Worm (Caenorhabditis elegans): ENCODE measurements around the gene srx-6.

The srx-6 gene

DNA sequence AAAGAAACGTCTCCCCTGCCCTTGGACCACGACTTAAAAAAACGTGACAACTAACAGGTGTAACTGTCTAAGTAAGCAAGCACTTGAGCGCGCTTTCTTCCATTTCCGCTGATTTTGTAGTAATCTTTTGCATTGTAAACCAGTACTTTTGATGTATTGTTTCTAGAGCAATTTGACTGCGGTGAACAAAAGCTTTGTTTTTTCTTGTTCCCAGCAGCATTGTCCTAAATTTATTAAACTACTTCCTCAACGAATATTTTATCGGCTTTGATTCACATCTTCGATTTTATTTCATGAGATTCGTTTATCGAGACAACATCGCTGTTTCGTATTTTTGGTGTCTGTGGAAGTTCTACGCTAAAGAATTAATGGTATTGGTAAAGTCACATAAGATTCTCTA is 24.4 kb downstream of the srx-6 start, which contains the start of gene C13A2.1:
Gene C13A2.1, plus strand, starts transcription at position 301 of the 400 bp plus-strand sequence.
- TF ChIP-seq sox-2 (GFP tag; IDR thresholded peaks at IDR 0.05) (no peak), ahr-1 (tag; optimal IDR thresholded peaks at IDR 0.05) (no peak), ref-2 (tag; optimal IDR thresholded peaks at IDR 0.05) (no peak)

DNA sequence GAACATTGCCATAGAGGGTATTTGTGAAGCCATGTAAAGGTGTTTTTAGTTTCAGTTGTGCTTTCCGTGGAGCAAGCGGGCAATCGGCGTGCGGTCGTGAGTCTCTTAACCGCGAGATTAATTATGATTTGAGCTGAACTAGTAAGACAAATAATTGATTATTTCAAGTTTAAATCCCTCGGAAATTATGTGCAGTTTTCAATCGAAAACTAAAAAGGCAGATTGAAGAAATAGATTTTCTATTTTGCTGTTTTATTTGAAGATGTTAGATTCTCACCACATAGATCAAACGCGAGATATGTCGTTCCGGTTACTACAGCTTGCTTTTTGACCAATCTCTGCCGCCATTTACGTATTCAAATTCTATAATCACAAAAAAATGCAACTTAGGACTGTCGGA is 31.1 kb downstream of the srx-6 start, which contains the start of gene C13A2.3:
Gene C13A2.3, plus strand, starts transcription at position 301 of the 400 bp plus-strand sequence.
- TF ChIP-seq unc-3 (GFP tag; conservative IDR thresholded peaks at IDR 0.05) (no peak), unc-3 (tag; optimal IDR thresholded peaks at IDR 0.05) (no peak), ceh-19 (GFP tag; optimal IDR thresholded peaks at IDR 0.05) (no peak), zip-5 (tag; optimal IDR thresholded peaks at IDR 0.05) (no peak), odd-2 (tag; optimal IDR thresholded peaks at IDR 0.05) (no peak), ama-1 (optimal IDR thresholded peaks at IDR 0.05) (no peak), K09A11.1 (tag; optimal IDR thresholded peaks at IDR 0.05; ENCODE audit: insufficient read depth) (no peak), ahr-1 (tag; optimal IDR thresholded peaks at IDR 0.05) (no peak), tbx-2 (tag; optimal IDR thresholded peaks at IDR 0.05) (no peak), hlh-15 (tag; optimal IDR thresholded peaks at IDR 0.05) (no peak), nhr-232 (tag; optimal IDR thresholded peaks at IDR 0.05) (no peak), ceh-45 (GFP tag; IDR thresholded peaks at IDR 0.05) (no peak), fax-1 (tag; optimal IDR thresholded peaks at IDR 0.05) (no peak)

DNA sequence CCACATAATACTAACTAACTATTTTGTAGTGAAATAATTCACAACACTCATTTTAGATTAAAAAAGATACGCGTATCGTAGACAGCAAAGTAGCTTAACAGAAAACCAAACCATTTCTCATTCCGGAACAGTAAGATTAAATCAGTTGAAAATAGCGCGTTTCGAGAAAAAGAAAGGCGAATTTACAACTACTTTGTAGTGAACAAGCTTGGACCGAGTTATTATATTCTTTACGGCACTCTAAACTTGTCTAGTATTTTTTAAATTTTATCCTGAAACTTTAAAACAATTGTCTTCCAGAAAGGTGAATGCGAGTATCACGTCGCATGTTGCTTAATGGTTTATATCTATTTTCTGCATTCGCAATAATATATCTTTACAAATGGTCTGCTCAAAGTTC is 34.0 kb downstream of the srx-6 start, which contains the start of gene C13A2.4:
Gene C13A2.4, plus strand, starts transcription at position 301 of the 400 bp plus-strand sequence.
- TF ChIP-seq hlh-6 (tag; optimal IDR thresholded peaks at IDR 0.05) (no peak), K09A11.1 (tag; optimal IDR thresholded peaks at IDR 0.05; ENCODE audit: insufficient read depth) (no peak), nhr-11 (tag; optimal IDR thresholded peaks at IDR 0.05) (no peak), lim-6 (tag; optimal IDR thresholded peaks at IDR 0.05) (no peak), ceh-14 (tag; optimal IDR thresholded peaks at IDR 0.05) (no peak)

DNA sequence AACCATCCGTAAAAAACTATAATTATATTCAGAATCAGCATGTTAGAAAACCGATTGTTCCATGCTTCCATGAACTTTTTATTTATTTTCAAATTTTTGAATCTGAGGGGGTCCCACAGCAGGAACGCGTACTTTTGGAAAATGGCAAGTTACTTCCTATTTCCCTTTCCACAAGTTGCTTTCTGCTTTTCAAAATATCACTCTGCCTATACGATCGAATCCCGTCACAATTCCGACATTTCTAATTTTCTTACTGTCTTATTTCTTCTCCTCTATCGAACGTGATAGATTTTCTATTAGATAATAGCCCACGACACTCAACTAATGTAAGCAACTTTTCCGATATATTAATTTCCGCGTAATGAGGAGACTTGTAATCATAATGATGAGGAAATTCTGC is 37.6 kb downstream of the srx-6 start, which contains the start of gene C13A2.5:
Gene C13A2.5, plus strand, starts transcription at position 301 of the 400 bp plus-strand sequence.
- TF ChIP-seq T23F11.4 (GFP tag; optimal IDR thresholded peaks at IDR 0.05) (no peak), gmeb-2 (tag; optimal IDR thresholded peaks at IDR 0.05) (no peak), K09A11.1 (tag; optimal IDR thresholded peaks at IDR 0.05; ENCODE audit: insufficient read depth) (no peak), pag-3 (tag; optimal IDR thresholded peaks at IDR 0.05; ENCODE audit: borderline replicate concordance) (no peak), dve-1 (tag; optimal IDR thresholded peaks at IDR 0.05) (no peak), ceh-48 (tag; optimal IDR thresholded peaks at IDR 0.05) (no peak), C38D4.7 (GFP tag; optimal IDR thresholded peaks at IDR 0.05) (no peak), eyg-1 (tag; optimal IDR thresholded peaks at IDR 0.05) (no peak), nhr-232 (tag; optimal IDR thresholded peaks at IDR 0.05) (no peak), ceh-2 (tag; optimal IDR thresholded peaks at IDR 0.05) (no peak), ahr-1 (tag; optimal IDR thresholded peaks at IDR 0.05) (no peak), ceh-30 (tag; optimal IDR thresholded peaks at IDR 0.05) (no peak), fkh-10 (GFP tag; optimal IDR thresholded peaks at IDR 0.05) (no peak), nfya-1 (tag; optimal IDR thresholded peaks at IDR 0.05) (no peak), odd-2 (tag; optimal IDR thresholded peaks at IDR 0.05) (no peak), hlh-6 (tag; optimal IDR thresholded peaks at IDR 0.05) (no peak)

DNA sequence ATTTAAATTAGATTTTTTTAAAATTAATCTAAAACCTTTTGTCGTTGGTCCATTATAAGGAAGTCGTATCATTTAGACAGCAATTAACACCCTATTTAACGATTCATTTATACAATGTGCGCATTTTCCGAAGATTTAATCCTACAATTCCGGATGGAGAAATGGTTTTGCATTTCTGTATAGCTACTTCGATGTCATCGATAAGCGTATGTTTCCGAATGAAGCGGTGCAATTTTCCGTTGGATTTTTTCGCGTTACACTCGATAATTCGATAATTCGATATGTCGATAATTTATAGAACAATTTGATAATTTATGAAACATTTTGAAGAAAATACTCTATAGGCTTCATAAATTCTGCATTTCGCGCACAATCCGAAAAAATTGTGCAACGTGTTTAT is 38.1 kb downstream of the srx-6 start, which contains the start of gene C13A2.10:
Gene C13A2.10, minus strand, starts transcription at position 101 of the 400 bp plus-strand sequence.
- TF ChIP-seq che-1 (tag; optimal IDR thresholded peaks at IDR 0.05) (no peak), unc-86 (tag; optimal IDR thresholded peaks at IDR 0.05) (no peak), ceh-2 (tag; optimal IDR thresholded peaks at IDR 0.05) (no peak), gmeb-2 (tag; optimal IDR thresholded peaks at IDR 0.05) (no peak), mec-3 (tag; optimal IDR thresholded peaks at IDR 0.05; ENCODE audit: borderline replicate concordance) (no peak), nhr-232 (tag; optimal IDR thresholded peaks at IDR 0.05) (no peak), ref-2 (tag; optimal IDR thresholded peaks at IDR 0.05) (no peak), sox-2 (GFP tag; IDR thresholded peaks at IDR 0.05) (no peak), hlh-30 (tag; optimal IDR thresholded peaks at IDR 0.05; ENCODE audit: insufficient read depth) (no peak), pag-3 (tag; optimal IDR thresholded peaks at IDR 0.05; ENCODE audit: borderline replicate concordance) (no peak), nfya-1 (tag; optimal IDR thresholded peaks at IDR 0.05) (no peak), sox-4 (tag; optimal IDR thresholded peaks at IDR 0.05) (no peak), T23F11.4 (GFP tag; optimal IDR thresholded peaks at IDR 0.05) (no peak), hlh-15 (tag; optimal IDR thresholded peaks at IDR 0.05) (no peak), ceh-48 (tag; optimal IDR thresholded peaks at IDR 0.05) (no peak), tbx-7 (tag; optimal IDR thresholded peaks at IDR 0.05) (no peak), ceh-45 (GFP tag; IDR thresholded peaks at IDR 0.05) (no peak)

All from whole organism, late embryonic.